Fruit fly (Drosophila melanogaster) whole organism, pupa: ENCODE measurements around the gene CG10943.

Experiments used
- CG10348 ChIP-seq: fragments of 200-800 bp; sonication (Bioruptor generic); IDR thresholded peaks from 2 replicates; pipeline ENCODE4 v1.3.6; 2022; ENCODE audit warnings: missing biosample characterization, missing genetic modification characterization
- CG12605 ChIP-seq: fragments of 200-800 bp; sonication (Bioruptor generic); IDR thresholded peaks from 2 replicates; pipeline ENCODE4 v1.3.6; 2022; ENCODE audit warnings: missing biosample characterization, missing genetic modification characterization
- CG13204 ChIP-seq: fragments of 200-800 bp; sonication (Bioruptor generic); optimal IDR thresholded peaks from 2 replicates; lab custom pipeline; 2018; ENCODE audit warnings: missing biosample characterization, mild to moderate bottlenecking, missing genetic modification characterization, moderate library complexity
- CG14655 ChIP-seq: fragments of 200-800 bp; sonication (Bioruptor generic); optimal IDR thresholded peaks from 3 replicates; lab custom pipeline; 2017; ENCODE audit warnings: mild to moderate bottlenecking, missing biosample characterization, missing genetic modification reagents, missing genetic modification characterization
- CG15710 ChIP-seq: fragments of 200-800 bp; sonication (Bioruptor generic); optimal IDR thresholded peaks from 2 replicates; lab custom pipeline; 2018; ENCODE audit warnings: missing biosample characterization, mild to moderate bottlenecking, missing genetic modification characterization, moderate library complexity
- CG17806 ChIP-seq: fragments of 200-800 bp; sonication (Bioruptor generic); optimal IDR thresholded peaks from 2 replicates; lab custom pipeline; 2018; ENCODE audit warnings: missing biosample characterization, mild to moderate bottlenecking, missing genetic modification characterization, moderate library complexity
- CG32121 ChIP-seq: fragments of 200-800 bp; sonication (Bioruptor generic); IDR thresholded peaks from 2 replicates; pipeline ENCODE4 v1.3.6; 2022; ENCODE audit warnings: missing biosample characterization, missing genetic modification characterization
- CG34367 ChIP-seq: fragments of 200-800 bp; sonication (Bioruptor generic); optimal IDR thresholded peaks from 2 replicates; lab custom pipeline; 2018; ENCODE audit warnings: missing biosample characterization, mild to moderate bottlenecking, missing genetic modification characterization
- CG4496 ChIP-seq: fragments of 200-800 bp; sonication (Bioruptor generic); IDR thresholded peaks from 3 replicates; pipeline ENCODE4 v1.3.6; 2022; ENCODE audit warnings: missing biosample characterization, missing genetic modification characterization
- CG8159 ChIP-seq: fragments of 200-800 bp; sonication (Bioruptor generic); optimal IDR thresholded peaks from 3 replicates; lab custom pipeline; 2018; ENCODE audit warnings: missing biosample characterization, mild to moderate bottlenecking, missing genetic modification characterization, moderate library complexity
- CG8301 ChIP-seq: fragments of 200-800 bp; sonication (Bioruptor generic); optimal IDR thresholded peaks from 2 replicates; lab custom pipeline; 2018; ENCODE audit warnings: missing biosample characterization, mild to moderate bottlenecking, missing genetic modification characterization
- CG9948 ChIP-seq: fragments of 200-800 bp; sonication (Bioruptor generic); optimal IDR thresholded peaks from 2 replicates; lab custom pipeline; 2018; ENCODE audit warnings: missing biosample characterization, mild to moderate bottlenecking, missing genetic modification characterization, moderate library complexity
- D1 ChIP-seq: fragments of 200-800 bp; sonication (Bioruptor generic); optimal IDR thresholded peaks from 2 replicates; lab custom pipeline; 2018; ENCODE audit warnings: missing biosample characterization, mild to moderate bottlenecking, missing genetic modification characterization, moderate library complexity
- EcR ChIP-seq: fragments of 200-800 bp; sonication (Bioruptor generic); optimal IDR thresholded peaks from 3 replicates; lab custom pipeline; 2019; ENCODE audit warnings: missing biosample characterization, missing genetic modification characterization, mild to moderate bottlenecking, moderate library complexity, missing genetic modification reagents
- Ets98B ChIP-seq: fragments of 200-800 bp; sonication (Bioruptor generic); IDR thresholded peaks from 2 replicates; pipeline ENCODE4 v1.3.6; 2022; ENCODE audit warnings: missing biosample characterization, missing genetic modification characterization
- Pif1A ChIP-seq: fragments of 200-800 bp; sonication (Bioruptor generic); optimal IDR thresholded peaks from 3 replicates; lab custom pipeline; 2016; ENCODE audit warnings: missing biosample characterization, missing genetic modification characterization
- Pif1B ChIP-seq: fragments of 200-800 bp; sonication (Bioruptor generic); optimal IDR thresholded peaks from 3 replicates; lab custom pipeline; 2016; ENCODE audit warnings: missing biosample characterization, missing genetic modification characterization
- Snoo ChIP-seq: fragments of 200-800 bp; sonication (Bioruptor generic); optimal IDR thresholded peaks from 3 replicates; lab custom pipeline; 2017; ENCODE audit warnings: missing biosample characterization, mild to moderate bottlenecking, missing genetic modification characterization, inconsistent platforms
- fd96Ca ChIP-seq: fragments of 200-800 bp; sonication (Bioruptor generic); IDR thresholded peaks from 3 replicates; pipeline ENCODE4 v1.3.6; 2022; ENCODE audit warnings: missing biosample characterization, missing genetic modification characterization
- gl ChIP-seq: fragments of 200-800 bp; sonication (Bioruptor generic); optimal IDR thresholded peaks from 2 replicates; lab custom pipeline; 2018; ENCODE audit warnings: missing biosample characterization, mild to moderate bottlenecking, missing genetic modification characterization
- rn ChIP-seq: fragments of 200-800 bp; sonication (Bioruptor generic); IDR thresholded peaks from 2 replicates; pipeline ENCODE4 v1.3.6; 2022; ENCODE audit warnings: missing biosample characterization, missing genetic modification characterization

The CG10943 gene

DNA sequence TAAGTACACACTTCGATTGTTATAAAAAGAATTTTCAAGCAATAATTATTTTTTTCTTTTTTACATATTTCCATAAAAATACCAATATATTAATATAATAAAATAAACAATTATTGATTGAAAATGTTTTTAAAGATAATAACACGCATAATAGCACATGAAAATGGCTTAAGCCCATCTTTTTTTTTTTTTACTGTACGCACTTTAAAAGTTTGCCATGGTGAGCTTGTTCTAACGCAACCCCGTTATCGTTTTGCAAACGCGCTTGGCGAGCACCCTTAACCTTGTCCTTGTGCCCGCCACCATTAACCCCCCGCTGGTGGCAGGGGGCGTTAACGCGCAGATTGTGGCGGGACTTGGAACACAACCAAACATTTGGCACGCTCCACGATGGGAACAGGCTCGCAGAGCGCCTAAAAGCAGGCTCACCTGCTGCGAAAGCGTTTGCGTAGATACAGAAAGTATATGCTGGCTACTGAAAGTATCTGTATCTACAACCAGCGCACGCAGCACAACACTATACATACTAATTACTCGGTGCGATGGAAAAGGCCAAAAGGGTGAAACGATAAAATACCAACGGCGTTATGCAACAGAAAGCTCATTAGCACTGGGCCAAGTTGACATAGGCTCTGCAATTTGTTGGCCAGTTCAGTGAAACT, 28.7 kb downstream of the CG10943 start:
- TF ChIP-seq CG17806 (peak; percentile 3), EcR (peak; percentile 11), CG4496 (GFP tag; lab: Robert Waterston, UW) (peak; percentile 63; the same call in 2 of the 3 replicates), Snoo (tag; lab: Kevin White, UChicago) (no peak), gl (tag; lab: Kevin White, UChicago) (no peak), D1 (peak; percentile 67)

DNA sequence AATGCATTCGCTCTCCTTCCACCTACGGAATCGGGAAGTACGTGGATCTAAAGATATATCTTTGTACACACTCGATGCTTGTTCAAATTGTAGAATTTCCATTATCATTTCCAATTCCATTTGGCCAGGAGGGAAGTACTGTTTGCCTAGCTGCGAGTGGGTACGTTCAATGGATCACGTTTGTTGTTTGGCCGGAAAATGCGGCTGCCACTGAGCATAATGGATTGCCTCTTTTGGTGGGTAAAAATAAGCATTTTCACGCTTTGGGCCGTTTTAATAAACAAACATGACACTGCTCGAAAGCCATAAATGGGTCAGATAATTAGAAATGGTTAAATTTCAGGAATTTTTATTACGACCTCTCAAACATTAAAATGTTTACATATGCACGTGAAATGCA, 29.4 kb downstream of the CG10943 start:
- no peak for TF ChIP-seq Ets98B
- TF ChIP-seq CG15710 (tag; lab: Kevin White, UChicago), result no peak
- TF ChIP-seq CG9948, result no peak
- no peak for TF ChIP-seq CG8159 (tag; lab: Kevin White, UChicago)
- no peak for TF ChIP-seq CG12605 (GFP tag; lab: Robert Waterston, UW)
- TF ChIP-seq D1, result no peak
- no peak for TF ChIP-seq rn
- no peak for TF ChIP-seq gl (tag; lab: Kevin White, UChicago)
- TF ChIP-seq CG8301 (tag; lab: Kevin White, UChicago), result no peak
- no peak for TF ChIP-seq Pif1A (GFP tag; lab: Kevin White, UChicago)
- TF ChIP-seq CG32121 (GFP tag; lab: Robert Waterston, UW), result no peak

DNA sequence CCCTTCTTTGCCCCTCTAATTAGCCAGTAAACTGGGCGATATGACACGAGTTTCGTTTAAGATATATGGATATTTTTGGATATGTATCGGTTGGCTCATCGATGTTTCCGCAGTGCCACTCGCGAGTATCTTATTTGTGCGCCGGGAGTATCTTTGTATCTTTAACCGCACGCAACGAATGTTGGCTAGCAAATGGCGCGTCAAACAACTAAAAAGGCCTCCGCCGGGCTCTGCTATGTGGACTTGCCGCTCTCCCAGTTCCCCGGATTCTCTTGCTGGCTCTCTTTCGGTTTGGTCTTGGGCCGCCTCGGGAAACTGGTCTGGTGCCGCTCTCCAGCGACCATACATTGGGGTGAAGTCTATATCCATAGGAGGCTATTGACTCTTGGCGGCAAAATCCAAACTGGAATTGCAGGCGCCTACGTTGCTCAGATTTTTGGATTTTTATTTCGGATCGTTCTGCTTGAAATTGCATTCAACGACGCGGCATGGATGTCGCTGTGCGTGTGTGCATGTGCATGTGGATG, 30.3 kb downstream of the CG10943 start:
- TF ChIP-seq CG4496 (GFP tag; lab: Robert Waterston, UW) (peak; percentile 55; the same call in 2 of the 3 replicates), CG13204 (peak; percentile 64), Pif1B (GFP tag; lab: Kevin White, UChicago) (no peak), fd96Ca (GFP tag; lab: Robert Waterston, UW) (no peak; the same call in 2 of the 3 replicates), CG15710 (tag; lab: Kevin White, UChicago) (no peak), EcR (peak; percentile 99), CG8159 (tag; lab: Kevin White, UChicago) (no peak), CG34367 (no peak), CG8301 (tag; lab: Kevin White, UChicago) (peak; percentile 12), rn (no peak), CG12605 (GFP tag; lab: Robert Waterston, UW) (peak; percentile 55; the same call in 1 of the 2 replicates), Ets98B (peak; percentile 61; the same call in 1 of the 2 replicates), CG9948 (no peak), gl (tag; lab: Kevin White, UChicago) (no peak), CG10348 (GFP tag; lab: Robert Waterston, UW) (no peak), CG32121 (GFP tag; lab: Robert Waterston, UW) (peak; percentile 65), Snoo (tag; lab: Kevin White, UChicago) (peak; percentile 8)

DNA sequence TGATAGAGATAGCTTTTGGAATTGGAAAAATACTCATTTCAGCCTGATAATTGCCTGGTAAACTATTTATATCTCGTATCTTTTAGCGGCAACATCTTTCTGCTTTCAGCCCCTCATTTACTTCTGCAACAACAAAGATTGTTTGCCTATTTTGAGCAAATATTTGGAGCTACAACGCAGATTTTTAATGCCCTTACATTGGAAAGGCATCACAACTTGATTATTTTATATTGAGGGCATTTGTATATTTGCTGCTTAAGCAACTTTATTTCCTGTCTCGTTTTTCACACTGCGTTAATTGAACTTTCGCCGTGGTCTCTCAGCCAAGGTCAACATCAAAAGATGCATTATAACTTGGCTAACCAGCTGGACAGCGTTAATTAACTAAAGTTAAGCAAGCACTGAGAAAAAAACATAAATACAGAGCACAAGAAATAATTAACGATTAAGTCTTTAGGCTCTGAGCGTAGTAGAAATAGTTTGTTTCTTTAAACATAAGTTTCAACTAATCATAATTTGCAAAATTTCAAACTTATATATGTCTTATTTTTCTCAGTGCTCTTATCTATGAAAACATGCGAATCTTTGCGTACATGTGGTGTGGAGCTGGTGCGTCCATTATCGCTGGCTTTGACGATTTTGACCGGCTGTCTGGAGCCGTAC, 31.3 kb downstream of the CG10943 start:
- TF ChIP-seq CG8159 (tag; lab: Kevin White, UChicago) (peak; percentile 76), Pif1B (GFP tag; lab: Kevin White, UChicago) (peak; percentile 53), Snoo (tag; lab: Kevin White, UChicago) (peak; percentile 19), rn (no peak; the same call in none of the 2 replicates), gl (tag; lab: Kevin White, UChicago) (no peak), CG32121 (GFP tag; lab: Robert Waterston, UW) (peak; percentile 61; the same call in 1 of the 2 replicates), Ets98B (no peak; the same call in 1 of the 2 replicates), fd96Ca (GFP tag; lab: Robert Waterston, UW) (no peak), CG14655 (GFP tag; lab: Kevin White, UChicago) (no peak), CG4496 (GFP tag; lab: Robert Waterston, UW) (no peak; the same call in 1 of the 3 replicates), CG10348 (GFP tag; lab: Robert Waterston, UW) (no peak), D1 (no peak), CG15710 (tag; lab: Kevin White, UChicago) (peak; percentile 73), CG17806 (peak; percentile 78), CG12605 (GFP tag; lab: Robert Waterston, UW) (peak; percentile 65), EcR (no peak), CG13204 (no peak), CG8301 (tag; lab: Kevin White, UChicago) (peak; percentile 74), CG34367 (peak; percentile 71), CG9948 (peak; percentile 76), Pif1A (GFP tag; lab: Kevin White, UChicago) (peak; percentile 60)
- TF ChIP-seq, all 21 proteins: peak for 11

dm6 chr3L:12830416-12830815, 32.3 kb downstream of the CG10943 start:
- TF ChIP-seq CG15710 (tag; lab: Kevin White, UChicago) (no peak), EcR (no peak), CG10348 (GFP tag; lab: Robert Waterston, UW) (no peak), CG34367 (no peak), rn (no peak), CG9948 (no peak), Pif1A (GFP tag; lab: Kevin White, UChicago) (no peak), CG17806 (no peak), CG14655 (GFP tag; lab: Kevin White, UChicago) (no peak), CG13204 (no peak), Ets98B (no peak), D1 (no peak), gl (tag; lab: Kevin White, UChicago) (no peak), Snoo (tag; lab: Kevin White, UChicago) (no peak), CG8301 (tag; lab: Kevin White, UChicago) (no peak), fd96Ca (GFP tag; lab: Robert Waterston, UW) (no peak), Pif1B (GFP tag; lab: Kevin White, UChicago) (no peak)
